Worm (Caenorhabditis elegans) whole organism, L4/young adult: ENCODE measurements around the gene gpr-2.
"Not testable (repeated sequence)": the region's sequence is repeated elsewhere in the genome, so short reads cannot be mapped to it uniquely, and the experiment has no call there.

Source experiments
- W03F9.2 ChIP-seq: fragments of 150-350 bp; optimal IDR thresholded peaks from 2 replicates; lab custom pipeline; 2014; ENCODE audit warnings: missing biosample characterization, missing genetic modification characterization
- dao-5 ChIP-seq: sonication (generic microtip); optimal IDR thresholded peaks from 2 replicates; lab custom pipeline; 2016; ENCODE audit warnings: missing genotype, missing genetic modification characterization, moderate library complexity, missing compliant biosample characterization
- him-1 ChIP-seq: sonication (generic microtip); optimal IDR thresholded peaks from 2 replicates; lab custom pipeline; 2016; ENCODE audit warnings: missing genotype, missing genetic modification reagents, missing genetic modification characterization, missing compliant biosample characterization

The gpr-2 gene

DNA sequence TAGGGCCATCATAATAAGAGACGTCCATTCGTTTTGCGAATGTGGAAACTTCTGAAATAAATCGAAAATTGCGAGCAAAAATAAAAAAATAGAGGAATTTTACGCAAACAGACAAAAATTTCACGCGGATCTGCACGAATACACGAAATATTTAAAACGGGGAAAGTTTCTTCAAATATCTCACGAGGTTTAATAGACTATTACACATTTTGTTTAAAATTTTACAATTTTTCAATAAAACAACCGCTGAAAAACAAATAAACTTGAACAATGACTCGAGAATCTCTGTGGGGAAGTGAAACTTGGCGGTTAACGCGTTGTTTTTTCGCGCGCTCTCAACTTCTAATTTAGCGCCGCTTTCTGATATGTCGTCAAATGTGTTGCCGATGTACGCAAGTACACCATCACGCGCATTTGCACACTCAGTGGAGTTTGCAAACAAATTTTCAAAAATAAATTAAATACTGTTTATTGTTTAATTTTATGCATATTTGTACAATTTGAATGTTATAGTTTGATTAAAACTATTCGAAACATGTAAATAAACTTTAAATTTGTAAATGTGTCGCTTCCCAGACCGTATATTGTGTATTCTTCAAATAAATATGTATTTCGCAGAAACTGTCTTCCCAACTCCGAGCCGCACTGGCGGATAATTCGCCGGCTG, at the start of gene gpr-2, which contains the start of gene rgr-1:
gpr-2 (minus strand) TSS at position 51 of the 667 bp plus-strand sequence.
rgr-1 (plus strand) TSS at position 617 of the 667 bp plus-strand sequence.
- TF ChIP-seq dao-5 (no peak), W03F9.2 (tag; lab: Kevin White, UChicago) (no peak), him-1 (tag; lab: Kevin White, UChicago) (no peak)

DNA sequence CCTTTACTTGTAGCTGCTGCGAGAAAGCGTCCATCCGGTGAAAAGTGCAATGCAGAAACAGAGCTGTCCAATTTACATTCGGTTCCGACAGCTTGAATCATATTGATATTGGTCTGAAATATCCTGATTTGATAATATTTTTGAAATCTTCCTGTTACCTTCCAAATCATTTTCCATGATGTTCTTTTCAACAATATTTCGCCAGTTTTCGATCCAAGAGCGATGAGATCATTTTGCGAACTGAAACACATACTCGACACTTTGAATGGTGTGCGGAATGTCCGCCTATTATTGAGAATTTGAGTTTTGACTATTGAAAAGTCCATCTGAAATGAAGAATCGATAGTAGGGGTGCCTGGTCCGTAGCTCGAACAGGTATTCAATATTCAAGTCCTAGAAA, 48.2 kb upstream of the gpr-2 start, which contains the start of gene emb-30:
emb-30 (minus strand) TSS at position 328 of the 400 bp plus-strand sequence.
- TF ChIP-seq him-1 (tag; lab: Kevin White, UChicago) (no peak), W03F9.2 (tag; lab: Kevin White, UChicago) (no peak), dao-5 (no peak)

DNA sequence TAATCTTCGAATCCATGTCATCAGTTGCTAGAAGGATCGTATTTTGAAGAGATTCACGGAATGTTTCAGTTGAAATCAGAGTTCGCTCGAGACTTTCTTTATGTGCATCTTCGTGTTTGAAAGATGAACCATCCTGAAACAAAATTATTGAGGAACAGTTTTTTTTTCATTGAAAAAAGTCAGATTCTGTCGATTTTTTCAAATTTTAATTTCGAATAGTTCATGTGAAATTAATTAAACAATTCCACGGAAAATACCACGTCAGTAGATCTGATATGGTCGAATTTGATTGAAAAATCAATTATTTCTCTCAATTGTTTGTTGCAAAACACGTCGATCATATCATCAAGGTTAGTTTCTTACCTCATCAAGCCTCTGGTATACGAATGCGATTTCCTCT, 46.4 kb upstream of the gpr-2 start, which contains the start of gene F54C8.1:
F54C8.1 (plus strand) TSS at position 301 of the 400 bp plus-strand sequence.
- TF ChIP-seq W03F9.2 (tag; lab: Kevin White, UChicago) (no peak), him-1 (tag; lab: Kevin White, UChicago) (no peak), dao-5 (no peak)

DNA sequence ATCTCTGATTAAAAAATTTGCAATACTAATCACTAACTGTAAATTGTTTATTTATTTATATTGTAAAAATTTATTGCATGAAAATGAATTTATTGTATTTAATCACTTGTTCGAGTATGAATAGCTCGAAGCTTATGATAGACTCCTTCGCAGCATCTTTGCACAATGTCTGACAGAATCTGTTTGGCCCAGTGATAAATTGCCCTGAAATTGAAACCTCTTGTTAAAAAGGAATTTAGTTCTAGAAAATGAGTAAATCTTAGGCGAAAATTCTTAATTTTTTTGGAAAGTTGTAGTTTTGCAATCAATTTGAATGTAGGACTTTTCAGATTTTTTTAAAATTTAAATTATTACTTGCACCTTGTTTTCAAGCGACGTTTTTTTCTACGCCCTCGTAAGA, 42.0 kb upstream of the gpr-2 start:
- TF ChIP-seq him-1 (tag; lab: Kevin White, UChicago) (no peak), dao-5 (no peak), W03F9.2 (tag; lab: Kevin White, UChicago) (no peak)

DNA sequence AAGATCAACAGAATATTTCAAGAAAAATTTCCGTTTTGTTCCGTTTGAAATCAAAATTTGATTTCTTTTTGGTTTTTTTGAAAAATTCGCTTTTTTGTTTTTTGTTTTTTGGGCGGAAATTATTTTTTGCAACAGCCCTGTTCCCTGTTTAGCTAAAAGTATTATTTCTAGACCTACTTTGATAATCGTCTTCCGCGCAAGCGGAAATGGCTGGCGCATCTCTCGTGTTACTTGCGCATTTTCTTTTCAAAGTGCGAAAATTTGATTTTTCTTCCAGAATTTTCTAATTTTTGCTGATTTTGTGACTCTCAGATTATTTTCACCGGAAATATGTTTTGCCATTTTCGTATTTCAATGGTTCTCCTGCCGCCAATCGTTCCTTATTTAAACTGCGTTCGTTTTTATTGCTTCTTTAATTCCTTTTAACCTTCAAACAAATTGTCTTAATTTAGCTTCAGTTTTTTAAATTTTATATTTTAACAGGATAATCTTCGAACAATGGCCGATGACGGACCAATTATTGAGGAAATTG, 40.7 kb upstream of the gpr-2 start, which contains the start of gene cpar-1:
cpar-1 (plus strand) TSS at position 482 of the 532 bp plus-strand sequence.
- no peak for TF ChIP-seq dao-5
- no peak for TF ChIP-seq him-1 (tag; lab: Kevin White, UChicago)
- no peak for TF ChIP-seq W03F9.2 (tag; lab: Kevin White, UChicago)

DNA sequence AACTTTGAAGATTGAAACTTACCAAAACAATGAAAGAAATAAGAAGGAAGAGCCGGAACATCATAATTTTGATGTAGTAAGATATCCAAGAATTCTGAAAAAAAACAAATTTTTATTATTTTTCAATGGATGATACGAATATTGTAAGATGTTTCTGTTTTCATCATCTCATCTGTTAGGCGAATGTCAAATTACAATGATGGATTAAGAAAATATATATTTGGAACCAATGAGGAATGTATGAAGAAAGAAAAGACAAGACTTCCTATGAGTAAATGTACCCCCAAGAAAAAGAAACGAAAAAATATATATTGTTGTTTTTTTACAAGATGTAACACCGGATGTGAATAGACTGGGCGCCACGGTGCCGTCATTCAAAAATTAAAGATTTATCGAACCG, 33.3 kb upstream of the gpr-2 start, which contains the start of gene T26G10.5:
T26G10.5 (minus strand) TSS at position 101 of the 400 bp plus-strand sequence.
- no peak for TF ChIP-seq dao-5
- no peak for TF ChIP-seq him-1 (tag; lab: Kevin White, UChicago)
- TF ChIP-seq W03F9.2 (tag; lab: Kevin White, UChicago): no peak

DNA sequence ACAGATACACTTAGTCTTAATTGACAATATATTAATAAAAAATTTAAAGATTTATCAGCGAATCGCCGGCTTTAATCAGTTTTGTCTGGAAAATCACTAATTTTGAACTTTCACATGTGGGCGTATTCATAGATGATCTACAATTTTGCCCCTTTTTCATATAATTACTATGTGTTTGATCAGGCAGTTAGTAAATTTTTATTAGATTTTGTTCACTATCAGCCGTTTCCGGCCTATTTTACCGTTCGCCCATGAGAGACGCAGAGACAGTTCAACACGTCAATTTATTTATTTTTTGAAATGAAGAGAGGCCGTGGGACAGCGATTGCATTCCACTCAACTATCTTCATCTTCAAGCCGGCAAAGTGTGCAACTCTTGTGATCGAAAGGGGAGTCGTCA, 27.3 kb upstream of the gpr-2 start, which contains the start of gene T26G10.4:
T26G10.4 (plus strand) TSS at position 301 of the 400 bp plus-strand sequence.
- TF ChIP-seq him-1 (tag; lab: Kevin White, UChicago); W03F9.2 (tag; lab: Kevin White, UChicago); dao-5: not testable (repeated sequence)

DNA sequence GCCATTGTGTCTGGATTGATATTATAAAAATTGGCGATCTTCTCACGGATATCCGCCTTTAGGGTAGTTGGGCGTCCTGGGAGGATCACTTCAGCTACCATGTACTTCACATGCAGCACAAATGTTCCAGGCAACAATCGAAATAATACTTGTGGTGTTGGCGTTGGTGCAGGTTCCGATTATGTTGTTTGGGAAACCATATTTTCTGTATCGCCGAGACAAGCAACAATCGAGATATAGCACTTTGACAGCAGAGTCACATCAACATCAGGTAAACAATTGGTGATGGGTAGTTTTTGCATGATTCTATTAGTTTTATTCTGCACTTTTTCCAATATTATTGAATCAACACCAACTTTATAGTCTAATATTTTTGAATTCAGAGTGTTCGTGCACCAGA, 20.4 kb upstream of the gpr-2 start, which contains the start of gene T26G10.3:
T26G10.3 (minus strand) TSS at position 101 of the 400 bp plus-strand sequence.
- TF ChIP-seq W03F9.2 (tag; lab: Kevin White, UChicago): no peak
- TF ChIP-seq him-1 (tag; lab: Kevin White, UChicago): no peak
- TF ChIP-seq dao-5: no peak

DNA sequence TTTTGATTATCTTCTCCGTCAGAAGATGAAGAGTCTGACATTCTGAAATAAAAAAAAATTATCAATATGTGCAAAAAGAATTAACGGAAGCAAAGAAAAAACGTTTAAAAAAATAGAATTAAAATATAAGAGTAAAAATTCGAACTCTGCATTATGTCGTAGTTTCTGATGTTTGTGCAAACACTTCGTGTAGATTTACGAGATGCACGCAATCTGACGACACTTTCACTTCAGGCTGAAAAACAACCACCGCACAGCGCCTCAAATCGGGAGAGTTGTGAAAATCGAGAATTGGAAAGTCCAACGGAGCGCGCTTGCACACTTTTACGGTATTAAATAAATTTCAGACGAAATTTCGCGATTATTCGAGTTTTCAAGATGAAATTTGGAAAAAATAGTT, 13.6 kb upstream of the gpr-2 start, which contains the start of gene T26G10.1:
T26G10.1 (minus strand) TSS at position 42 of the 400 bp plus-strand sequence.
- TF ChIP-seq him-1 (tag; lab: Kevin White, UChicago) (no peak), W03F9.2 (tag; lab: Kevin White, UChicago) (peak; percentile 44)

DNA sequence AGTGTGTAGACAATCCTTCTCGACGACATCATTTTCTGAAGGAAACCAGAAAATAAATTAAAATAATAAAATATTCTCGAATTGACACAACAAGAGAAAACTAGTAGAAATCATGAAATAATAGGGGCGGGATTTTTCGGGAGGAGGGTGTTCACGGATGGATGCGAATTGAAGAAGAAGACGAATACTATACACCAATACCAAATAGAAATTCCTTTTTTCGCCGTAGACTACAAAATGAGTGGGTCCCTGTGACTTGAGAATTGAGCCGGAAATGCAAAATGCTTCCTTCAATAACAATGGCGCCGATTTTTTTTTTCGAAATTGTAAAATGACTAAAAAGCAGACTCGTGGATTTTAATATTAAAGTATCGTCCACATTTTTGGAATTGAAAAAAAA, 8.1 kb upstream of the gpr-2 start, which contains the start of gene nlp-48:
nlp-48 (minus strand) TSS at position 101 of the 400 bp plus-strand sequence.
- TF ChIP-seq W03F9.2 (tag; lab: Kevin White, UChicago) (no peak), dao-5 (no peak), him-1 (tag; lab: Kevin White, UChicago) (no peak)

DNA sequence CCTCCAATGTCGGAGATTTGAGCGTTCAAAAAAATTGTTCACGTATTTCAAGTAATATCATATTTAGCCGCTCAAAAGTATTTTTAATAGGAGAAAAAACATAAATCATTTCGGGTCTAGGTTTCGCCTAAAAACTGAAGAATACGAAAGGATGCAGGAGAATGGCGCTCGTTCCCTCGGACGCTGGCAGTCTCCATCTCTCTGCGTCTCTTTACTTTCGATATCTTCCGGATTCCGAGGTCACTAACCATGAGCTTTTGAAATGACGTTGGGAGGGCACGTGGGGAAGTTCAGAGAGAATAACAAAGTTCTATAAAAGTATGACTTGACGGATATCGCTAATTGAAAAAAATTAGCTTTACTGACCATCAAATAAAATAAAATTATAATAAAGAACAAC, 2.0 kb downstream of the gpr-2 start:
- TF ChIP-seq him-1 (tag; lab: Kevin White, UChicago) (no peak), dao-5 (no peak), W03F9.2 (tag; lab: Kevin White, UChicago) (no peak)

DNA sequence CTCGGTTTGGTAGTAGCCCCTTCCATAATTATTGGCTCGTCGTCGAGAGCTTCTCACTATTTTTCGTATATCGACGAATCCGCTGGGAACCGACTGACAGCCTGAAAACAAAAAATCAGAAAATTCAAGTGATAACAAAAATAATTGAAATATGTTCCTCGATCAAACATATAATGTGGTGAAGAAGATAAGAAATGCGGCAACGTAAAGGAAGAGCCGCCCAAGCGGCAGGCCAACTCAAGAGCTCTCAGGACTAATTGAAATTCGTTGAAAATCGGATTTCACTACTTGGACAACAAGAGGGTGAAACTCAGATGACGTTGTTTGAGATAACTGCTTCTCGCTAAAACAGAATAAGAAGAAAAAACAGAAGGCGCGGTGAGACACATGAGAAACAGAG, 3.0 kb downstream of the gpr-2 start, which contains the start of gene slc-17.2:
slc-17.2 (minus strand) TSS at position 101 of the 400 bp plus-strand sequence.
- TF ChIP-seq dao-5 (no peak), W03F9.2 (tag; lab: Kevin White, UChicago) (no peak), him-1 (tag; lab: Kevin White, UChicago) (no peak)

DNA sequence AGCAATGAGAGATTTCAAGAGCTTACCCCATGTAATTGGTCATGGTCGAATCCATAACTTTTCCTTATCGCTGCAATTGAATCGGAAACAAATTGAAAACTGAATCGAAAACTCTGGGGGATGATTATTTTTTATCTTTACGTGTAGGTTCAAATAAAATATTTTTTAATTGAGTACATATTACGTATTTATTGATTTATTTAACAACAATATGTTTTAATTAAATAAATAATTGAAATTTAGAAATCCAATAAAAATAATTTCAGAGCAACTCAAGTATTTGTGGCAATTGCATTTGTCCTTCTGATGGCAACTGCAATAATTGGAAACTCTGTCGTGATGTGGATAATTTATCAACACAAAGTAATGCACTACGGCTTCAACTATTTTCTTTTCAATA, 7.4 kb downstream of the gpr-2 start, which contains the start of gene C38C10.3:
C38C10.3 (minus strand) TSS at position 101 of the 400 bp plus-strand sequence.
- TF ChIP-seq W03F9.2 (tag; lab: Kevin White, UChicago) (no peak), dao-5 (no peak), him-1 (tag; lab: Kevin White, UChicago) (no peak)

DNA sequence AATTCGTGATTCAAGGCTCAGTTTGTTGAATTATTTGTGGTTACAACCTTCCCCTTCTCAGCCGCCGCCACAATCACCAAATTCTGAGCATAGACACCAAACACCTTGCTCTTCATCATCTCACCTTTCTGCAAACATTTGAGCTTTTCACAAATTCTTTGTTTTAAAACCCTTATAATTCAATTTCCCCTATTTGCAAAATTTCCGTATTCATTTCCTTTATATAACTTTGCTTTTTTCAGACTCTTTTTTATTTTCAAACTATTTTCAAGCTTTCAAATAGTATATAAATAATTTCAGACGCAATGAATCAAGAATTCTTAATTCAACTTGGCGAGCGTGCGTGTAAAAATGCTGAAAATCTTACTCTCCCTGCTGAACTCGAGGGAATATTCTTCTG, 9.5 kb downstream of the gpr-2 start, which contains the start of gene tkr-1:
tkr-1 (plus strand) TSS at position 301 of the 400 bp plus-strand sequence.
- TF ChIP-seq dao-5: no peak
- no peak for TF ChIP-seq him-1 (tag; lab: Kevin White, UChicago)
- no peak for TF ChIP-seq W03F9.2 (tag; lab: Kevin White, UChicago)
